Worm (Caenorhabditis elegans) whole organism, late embryonic: ENCODE data around the gene F42A10.6.

Source experiments
- C08G9.2 ChIP-seq: sonication (generic microtip); optimal IDR thresholded peaks from 2 replicates; lab custom pipeline; 2016; ENCODE audit warnings: mild to moderate bottlenecking, missing genetic modification characterization, moderate library complexity, missing compliant biosample characterization
- F13H6.1 ChIP-seq: sonication (generic microtip); optimal IDR thresholded peaks from 2 replicates; lab custom pipeline; 2016; ENCODE audit warnings: missing genetic modification characterization, missing compliant biosample characterization
- K02D7.2 ChIP-seq: sonication (generic microtip); optimal IDR thresholded peaks from 2 replicates; lab custom pipeline; 2017; ENCODE audit warnings: mild to moderate bottlenecking, missing genetic modification characterization, missing compliant biosample characterization
- K09A11.1 ChIP-seq: sonication (generic microtip); optimal IDR thresholded peaks from 2 replicates; lab custom pipeline; 2017; ENCODE audit warnings: antibody characterized with exemption, mild to moderate bottlenecking, missing genetic modification characterization, missing compliant biosample characterization; ENCODE audit not compliant: insufficient read depth
- T23F11.4 ChIP-seq: fragments of 200-800 bp; sonication (Bioruptor generic); optimal IDR thresholded peaks from 2 replicates; lab custom pipeline; 2018; ENCODE audit warnings: mild to moderate bottlenecking, missing genetic modification characterization, missing compliant biosample characterization
- Y22D7AL.16 ChIP-seq: sonication (generic microtip); optimal IDR thresholded peaks from 2 replicates; lab custom pipeline; 2016; ENCODE audit warnings: missing genetic modification characterization, missing compliant biosample characterization
- ama-1 ChIP-seq: fragments of 150-350 bp; optimal IDR thresholded peaks from 2 replicates; lab custom pipeline; 2014
- ceh-19 ChIP-seq: fragments of 200-800 bp; sonication (Bioruptor generic); optimal IDR thresholded peaks from 2 replicates; lab custom pipeline; 2018; ENCODE audit warnings: mild to moderate bottlenecking, missing genetic modification characterization, missing compliant biosample characterization
- ceh-2 ChIP-seq: sonication (generic microtip); optimal IDR thresholded peaks from 2 replicates; lab custom pipeline; 2016; ENCODE audit warnings: missing genotype, missing genetic modification characterization, missing compliant biosample characterization
- ceh-24 ChIP-seq: sonication (generic microtip); optimal IDR thresholded peaks from 2 replicates; lab custom pipeline; 2016; ENCODE audit warnings: mild to moderate bottlenecking, missing genetic modification characterization, missing compliant biosample characterization
- ceh-34 ChIP-seq: sonication (generic microtip); optimal IDR thresholded peaks from 2 replicates; lab custom pipeline; 2016; ENCODE audit warnings: mild to moderate bottlenecking, missing genetic modification characterization, missing compliant biosample characterization
- ceh-45 ChIP-seq: fragments of 200-800 bp; sonication (Bioruptor generic); IDR thresholded peaks from 2 replicates; pipeline ENCODE4 v1.3.6; 2022; ENCODE audit warnings: missing genetic modification reagents, missing genetic modification characterization, missing compliant biosample characterization
- ceh-9 ChIP-seq: sonication (generic microtip); optimal IDR thresholded peaks from 2 replicates; lab custom pipeline; 2016; ENCODE audit warnings: mild to moderate bottlenecking, missing genetic modification characterization, inconsistent platforms, missing compliant biosample characterization
- che-1 ChIP-seq: sonication (generic microtip); optimal IDR thresholded peaks from 2 replicates; lab custom pipeline; 2016; ENCODE audit warnings: mild to moderate bottlenecking, missing genetic modification characterization, missing compliant biosample characterization
- dmd-4 ChIP-seq: sonication (generic microtip); optimal IDR thresholded peaks from 2 replicates; lab custom pipeline; 2016; ENCODE audit warnings: borderline replicate concordance, missing genetic modification characterization, missing compliant biosample characterization
- dve-1 ChIP-seq: sonication (generic microtip); optimal IDR thresholded peaks from 2 replicates; lab custom pipeline; 2017; ENCODE audit warnings: antibody characterized with exemption, mild to moderate bottlenecking, missing genetic modification characterization, missing compliant biosample characterization
- elt-2 ChIP-seq: sonication (generic microtip); optimal IDR thresholded peaks from 2 replicates; lab custom pipeline; 2016; ENCODE audit warnings: missing genetic modification reagents, missing genetic modification characterization, missing compliant biosample characterization
- elt-4 ChIP-seq: sonication (generic microtip); optimal IDR thresholded peaks from 2 replicates; lab custom pipeline; 2016; ENCODE audit warnings: missing genetic modification characterization, missing compliant biosample characterization
- eyg-1 ChIP-seq: sonication (generic microtip); optimal IDR thresholded peaks from 2 replicates; lab custom pipeline; 2016; ENCODE audit warnings: missing genotype, missing genetic modification characterization, missing compliant biosample characterization
- fkh-6 ChIP-seq: sonication (generic microtip); optimal IDR thresholded peaks from 2 replicates; lab custom pipeline; 2016; ENCODE audit warnings: missing genetic modification characterization, missing compliant biosample characterization
- hlh-30 ChIP-seq: sonication (generic microtip); optimal IDR thresholded peaks from 2 replicates; lab custom pipeline; 2017; ENCODE audit warnings: antibody characterized with exemption, missing genetic modification characterization, missing compliant biosample characterization; ENCODE audit not compliant: insufficient read depth
- hlh-6 ChIP-seq: sonication (generic microtip); optimal IDR thresholded peaks from 2 replicates; lab custom pipeline; 2016; ENCODE audit warnings: missing genotype, missing genetic modification characterization, missing compliant biosample characterization
- lin-11 ChIP-seq: fragments of 200-800 bp; sonication (Bioruptor generic); optimal IDR thresholded peaks from 2 replicates; lab custom pipeline; 2018; ENCODE audit warnings: mild to moderate bottlenecking, missing genetic modification characterization, missing compliant biosample characterization
- madf-2 ChIP-seq: sonication (generic microtip); optimal IDR thresholded peaks from 2 replicates; lab custom pipeline; 2017; ENCODE audit warnings: missing genetic modification characterization, missing compliant biosample characterization
- nhr-11 ChIP-seq: fragments of 150-350 bp; optimal IDR thresholded peaks from 2 replicates; lab custom pipeline; 2014; ENCODE audit warnings: missing biosample characterization, missing genetic modification characterization
- pat-9 ChIP-seq: fragments of 200-800 bp; sonication (Bioruptor generic); optimal IDR thresholded peaks from 2 replicates; lab custom pipeline; 2018; ENCODE audit warnings: mild to moderate bottlenecking, missing genetic modification characterization, moderate library complexity, missing compliant biosample characterization
- pha-2 ChIP-seq: sonication (generic microtip); optimal IDR thresholded peaks from 2 replicates; lab custom pipeline; 2017; ENCODE audit warnings: mild to moderate bottlenecking, missing genetic modification characterization, missing compliant biosample characterization
- pha-4 ChIP-seq: fragments of 150-350 bp; optimal IDR thresholded peaks from 2 replicates; lab custom pipeline; 2018; ENCODE audit warnings: missing biosample characterization, missing genetic modification reagents, missing genetic modification characterization
- pros-1 ChIP-seq: fragments of 150-350 bp; optimal IDR thresholded peaks from 2 replicates; lab custom pipeline; 2014; ENCODE audit warnings: missing biosample characterization, missing genetic modification reagents, missing genetic modification characterization
- ref-2 ChIP-seq: sonication (generic microtip); optimal IDR thresholded peaks from 2 replicates; lab custom pipeline; 2016; ENCODE audit warnings: missing genetic modification characterization, missing compliant biosample characterization
- rnt-1 ChIP-seq: sonication (generic microtip); optimal IDR thresholded peaks from 2 replicates; lab custom pipeline; 2016; ENCODE audit warnings: missing genetic modification characterization, missing compliant biosample characterization
- sdc-2 ChIP-seq: sonication (generic microtip); optimal IDR thresholded peaks from 2 replicates; lab custom pipeline; 2016; ENCODE audit warnings: missing genotype, missing genetic modification characterization, missing compliant biosample characterization
- sox-2 ChIP-seq: fragments of 200-800 bp; sonication (Bioruptor generic); IDR thresholded peaks from 2 replicates; pipeline ENCODE4 v1.3.6; 2022; ENCODE audit warnings: missing genetic modification reagents, missing genetic modification characterization, missing compliant biosample characterization
- syd-9 ChIP-seq: sonication (generic microtip); optimal IDR thresholded peaks from 2 replicates; lab custom pipeline; 2016; ENCODE audit warnings: mild to moderate bottlenecking, missing genetic modification characterization, moderate library complexity, missing compliant biosample characterization
- tbx-2 ChIP-seq: sonication (generic microtip); optimal IDR thresholded peaks from 2 replicates; lab custom pipeline; 2016; ENCODE audit warnings: missing genetic modification characterization, missing compliant biosample characterization
- unc-42 ChIP-seq: sonication (generic microtip); optimal IDR thresholded peaks from 2 replicates; lab custom pipeline; 2016; ENCODE audit warnings: missing genotype, missing genetic modification characterization, missing compliant biosample characterization
- unc-55 ChIP-seq: sonication (generic microtip); optimal IDR thresholded peaks from 2 replicates; lab custom pipeline; 2017; ENCODE audit warnings: missing biosample characterization, missing genetic modification reagents, missing genetic modification characterization

The F42A10.6 gene

ce11 chrIII:6176761-6177160 is at the start of gene F42A10.6:
Gene F42A10.6, minus strand, starts transcription at chrIII:6176861.
- TF ChIP-seq madf-2 (tag; lab: Kevin White, UChicago) (no peak), ref-2 (tag; lab: Kevin White, UChicago) (no peak), pros-1 (no peak), ceh-24 (no peak), fkh-6 (tag; lab: Kevin White, UChicago) (no peak), pha-4 (no peak), K02D7.2 (tag; lab: Kevin White, UChicago) (no peak), ceh-45 (GFP tag; lab: Robert Waterston, UW) (no peak), unc-55 (GFP tag; lab: Kevin White, UChicago) (no peak)

ce11 chrIII:6221403-6221802 is 44.7 kb upstream of the F42A10.6 start:
- TF ChIP-seq ama-1, result no peak
- TF ChIP-seq sox-2, result no peak
- no peak for TF ChIP-seq elt-2
- no peak for TF ChIP-seq fkh-6 (tag; lab: Kevin White, UChicago)
- TF ChIP-seq K09A11.1 (tag; lab: Kevin White, UChicago), result no peak
- TF ChIP-seq che-1 (tag; lab: Kevin White, UChicago), result no peak
- TF ChIP-seq nhr-11 (tag; lab: Kevin White, UChicago), result no peak
- TF ChIP-seq F13H6.1 (tag; lab: Kevin White, UChicago), result no peak
- TF ChIP-seq lin-11 (tag; lab: Kevin White, UChicago), result no peak
- no peak for TF ChIP-seq pha-2 (tag; lab: Kevin White, UChicago)
- TF ChIP-seq C08G9.2, result no peak
- no peak for TF ChIP-seq T23F11.4
- no peak for TF ChIP-seq ceh-45 (GFP tag; lab: Robert Waterston, UW)
- TF ChIP-seq Y22D7AL.16 (tag; lab: Kevin White, UChicago), result no peak
- no peak for TF ChIP-seq pat-9 (tag; lab: Kevin White, UChicago)
- TF ChIP-seq ceh-9 (tag; lab: Kevin White, UChicago), result no peak
- no peak for TF ChIP-seq ceh-19 (GFP tag; lab: Kevin White, UChicago)

DNA sequence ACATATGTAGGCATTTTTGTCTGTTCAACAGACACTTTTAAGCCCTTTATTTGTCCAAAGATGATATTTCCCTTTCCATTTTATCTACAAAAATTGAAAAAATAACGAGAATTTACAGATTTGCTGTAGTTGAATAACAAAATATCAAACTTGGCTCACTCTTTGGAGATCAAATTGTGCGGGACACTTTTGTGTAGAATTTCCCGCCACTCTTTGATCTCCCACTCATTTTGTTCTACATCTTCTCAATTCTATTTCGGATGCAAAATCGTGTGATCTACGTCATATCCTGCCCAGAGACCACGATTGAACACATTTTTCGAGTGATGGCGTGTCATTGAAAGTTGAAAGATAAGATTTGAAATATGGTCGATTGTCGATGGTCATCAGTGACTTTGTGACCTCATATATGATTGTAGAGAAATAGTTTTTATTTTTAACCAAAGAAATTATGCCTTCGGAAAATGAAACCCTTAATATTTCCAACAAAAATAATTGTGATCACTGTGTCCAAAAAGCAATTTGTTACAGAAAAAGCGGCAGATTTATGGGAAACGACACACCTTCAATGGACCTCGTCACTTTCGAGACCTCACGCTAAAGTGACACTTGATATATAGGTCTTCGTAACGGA is 40.3 kb upstream of the F42A10.6 start, which contains the start of gene hot-4:
TSS of gene hot-4 (plus strand) at position 584 of the 634 bp plus-strand sequence.
- TF ChIP-seq syd-9 (tag; lab: Kevin White, UChicago) (no peak), ceh-2 (no peak), elt-4 (tag; lab: Kevin White, UChicago) (no peak), unc-42 (tag; lab: Kevin White, UChicago) (no peak), fkh-6 (tag; lab: Kevin White, UChicago) (no peak)
- TF ChIP-seq, all 69 proteins: peak for 0

DNA sequence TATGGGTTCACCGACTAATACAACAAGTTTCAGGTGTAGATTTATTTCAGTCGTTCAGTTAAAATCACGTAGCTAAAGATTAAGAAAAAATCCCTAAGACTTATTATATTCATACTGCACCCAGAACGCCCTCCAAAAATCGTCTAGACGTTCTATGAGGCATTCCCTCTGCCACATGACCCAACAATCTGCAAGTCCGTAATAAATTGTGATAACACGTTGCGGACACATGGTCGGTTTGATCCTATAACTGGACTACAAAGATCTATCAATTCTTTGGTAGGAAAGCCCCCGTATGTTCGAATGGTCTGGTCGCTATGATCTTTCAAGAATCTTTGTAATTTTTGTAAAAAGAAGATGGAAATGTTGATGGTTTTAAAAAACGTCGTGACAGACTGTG is 39.3 kb upstream of the F42A10.6 start:
- TF ChIP-seq eyg-1 (tag; lab: Kevin White, UChicago) (no peak), ceh-34 (tag; lab: Kevin White, UChicago) (no peak), K02D7.2 (tag; lab: Kevin White, UChicago) (no peak), dmd-4 (no peak), hlh-6 (no peak), ceh-2 (no peak), rnt-1 (tag; lab: Kevin White, UChicago) (no peak), ref-2 (tag; lab: Kevin White, UChicago) (no peak), tbx-2 (tag; lab: Kevin White, UChicago) (no peak), dve-1 (tag; lab: Kevin White, UChicago) (no peak), ceh-9 (tag; lab: Kevin White, UChicago) (no peak), sdc-2 (tag; lab: Kevin White, UChicago) (no peak), hlh-30 (no peak)
